Worm (Caenorhabditis elegans): ENCODE measurements around the gene clk-1.

clk-1 gene

DNA sequence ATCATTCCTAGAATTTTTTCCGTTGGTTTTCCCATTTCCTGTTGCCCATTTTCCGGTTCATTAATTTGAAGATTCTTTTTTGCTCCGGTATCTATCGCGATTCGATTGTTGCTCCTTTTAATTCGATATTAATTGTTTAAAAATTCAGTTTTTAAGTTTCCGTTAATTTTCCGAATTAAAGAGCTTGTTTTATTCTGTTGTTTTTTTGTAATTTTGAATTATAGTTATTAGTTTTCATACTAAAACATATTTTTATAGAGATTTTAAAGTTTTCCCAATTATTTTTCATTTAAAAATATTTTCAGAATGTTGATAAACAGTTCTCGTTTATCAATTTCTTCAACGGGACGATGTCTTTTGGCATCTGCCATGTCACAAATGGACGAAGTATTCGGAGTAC lies 43.4 kb upstream of the clk-1 start, which contains the start of gene mrps-26:
Gene mrps-26, plus strand, starts transcription at position 301 of the 400 bp plus-strand sequence.
- no peak for TF ChIP-seq Y5F2A.4 (GFP tag; optimal IDR thresholded peaks at IDR 0.05)

DNA sequence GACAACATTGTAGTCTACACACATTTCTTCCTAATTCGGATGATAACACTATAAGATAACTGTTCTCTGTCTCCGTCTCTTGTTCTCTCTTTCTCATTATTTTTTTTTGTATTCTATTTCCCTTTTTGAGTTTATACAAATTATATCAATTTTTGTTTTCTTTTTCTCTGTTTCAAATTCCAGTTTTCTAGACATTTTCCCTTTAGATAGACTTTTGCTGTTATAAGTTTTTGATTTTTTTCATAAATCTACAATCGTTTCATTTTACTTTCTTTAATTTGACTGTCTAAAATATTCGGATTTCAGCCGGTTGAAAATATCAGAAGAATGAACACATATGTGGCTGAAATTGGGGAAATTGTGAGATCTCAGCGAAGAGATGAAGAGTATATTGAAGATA lies 41.6 kb upstream of the clk-1 start, which contains the start of gene prx-10:
Gene prx-10, plus strand, starts transcription at position 301 of the 400 bp plus-strand sequence.
- TF ChIP-seq F10B5.3 (tag; optimal IDR thresholded peaks at IDR 0.05) (no peak), aly-2 (tag; optimal IDR thresholded peaks at IDR 0.05) (no peak), ceh-82 (tag; optimal IDR thresholded peaks at IDR 0.05) (no peak), arid-1 (GFP tag; conservative IDR thresholded peaks at IDR 0.05) (no peak), ceh-62 (tag; optimal IDR thresholded peaks at IDR 0.05) (no peak), saeg-2 (GFP tag; IDR thresholded peaks at IDR 0.05) (no peak), nhr-28 (tag; optimal IDR thresholded peaks at IDR 0.05) (peak; percentile 79), mep-1 (tag; optimal IDR thresholded peaks at IDR 0.05) (no peak), daf-12 (tag; optimal IDR thresholded peaks at IDR 0.05) (no peak)

DNA sequence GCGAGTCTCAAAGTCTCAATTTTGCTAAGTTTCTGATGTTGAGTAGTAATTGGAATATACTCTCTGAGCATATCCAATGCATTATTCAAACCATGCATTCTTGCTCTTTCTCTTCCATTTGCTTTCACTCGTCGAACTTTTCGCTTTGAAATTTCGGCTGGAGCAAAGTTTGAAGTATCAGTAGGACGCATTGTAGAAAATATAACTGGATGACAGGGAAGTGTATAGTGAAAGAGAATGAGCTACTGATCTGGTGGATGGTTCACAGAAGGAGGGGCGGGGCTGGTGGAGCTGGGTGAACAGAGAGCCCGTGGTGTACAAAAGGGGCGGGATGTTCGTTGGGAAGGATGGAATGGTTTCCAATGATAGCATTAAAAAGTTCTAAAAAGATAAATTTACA lies 35.8 kb upstream of the clk-1 start:
- no peak for TF ChIP-seq nhr-42 (GFP tag; IDR thresholded peaks at IDR 0.05)
- TF ChIP-seq skn-1 (tag; optimal IDR thresholded peaks at IDR 0.05), result no peak
- TF ChIP-seq dmd-6 (GFP tag; IDR thresholded peaks at IDR 0.05), result no peak
- TF ChIP-seq hlh-11 (tag; optimal IDR thresholded peaks at IDR 0.05), result no peak
- TF ChIP-seq ctbp-1 (GFP tag; IDR thresholded peaks at IDR 0.05), result no peak
- TF ChIP-seq snpc-4 (tag; optimal IDR thresholded peaks at IDR 0.05), result no peak
- no peak for TF ChIP-seq rbr-2 (tag; optimal IDR thresholded peaks at IDR 0.05)
- no peak for TF ChIP-seq mdl-1 (tag; optimal IDR thresholded peaks at IDR 0.05)

ce11 chrIII:5244539-5244938 lies 33.2 kb upstream of the clk-1 start, which contains the start of gene cnd-1:
Gene cnd-1, minus strand, starts transcription at chrIII:5244639.
- TF ChIP-seq unc-39 (tag; optimal IDR thresholded peaks at IDR 0.05), result no peak
- TF ChIP-seq ztf-11 (tag; optimal IDR thresholded peaks at IDR 0.05), result no peak
- no peak for TF ChIP-seq nhr-11 (tag; optimal IDR thresholded peaks at IDR 0.05)
- no peak for TF ChIP-seq nhr-102 (tag; optimal IDR thresholded peaks at IDR 0.05)
- TF ChIP-seq unc-62 (GFP tag; optimal IDR thresholded peaks at IDR 0.05 in 1 of 2), result peak in 1 of 2 experiments; percentile 58
- TF ChIP-seq unc-62 (tag; optimal IDR thresholded peaks at IDR 0.05), result no peak

DNA sequence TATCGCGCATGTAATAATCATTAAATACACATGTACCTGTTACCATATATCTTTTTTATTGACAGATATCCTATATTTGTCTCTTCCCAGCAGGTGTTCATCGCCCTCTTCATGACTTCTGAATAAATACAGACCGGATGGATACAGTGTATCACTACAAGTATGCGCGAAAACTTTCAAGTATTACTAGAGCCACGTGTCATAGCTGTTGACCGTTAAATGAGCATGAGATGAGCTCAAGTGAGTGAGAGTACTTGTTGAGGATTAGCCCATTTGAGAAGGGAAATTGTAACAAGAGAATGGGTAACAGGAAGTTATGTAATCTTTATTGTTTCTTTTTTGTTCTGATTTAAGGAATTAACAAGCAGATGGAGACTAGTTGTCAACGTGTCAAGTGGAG lies 32.6 kb upstream of the clk-1 start:
- TF ChIP-seq sdz-12 (GFP tag; optimal IDR thresholded peaks at IDR 0.05), result no peak
- TF ChIP-seq nhr-111 (GFP tag; optimal IDR thresholded peaks at IDR 0.05), result no peak
- no peak for TF ChIP-seq arid-1 (GFP tag; conservative IDR thresholded peaks at IDR 0.05)
- TF ChIP-seq egl-43 (GFP tag; IDR thresholded peaks at IDR 0.05), result no peak
- TF ChIP-seq mdl-1 (tag; optimal IDR thresholded peaks at IDR 0.05), result no peak
- TF ChIP-seq madf-9 (GFP tag; conservative IDR thresholded peaks at IDR 0.05), result no peak
- TF ChIP-seq daf-16 (GFP tag; optimal IDR thresholded peaks at IDR 0.05), result no peak
- TF ChIP-seq daf-16 (tag; optimal IDR thresholded peaks at IDR 0.05), result no peak
- no peak for TF ChIP-seq spr-3 (GFP tag; optimal IDR thresholded peaks at IDR 0.05)
- TF ChIP-seq saeg-2 (GFP tag; IDR thresholded peaks at IDR 0.05), result no peak
- TF ChIP-seq vab-7 (GFP tag; IDR thresholded peaks at IDR 0.05), result no peak
- no peak for TF ChIP-seq rbr-2 (tag; optimal IDR thresholded peaks at IDR 0.05)
- no peak for TF ChIP-seq attf-4 (tag; optimal IDR thresholded peaks at IDR 0.05)
- TF ChIP-seq T20F7.1 (GFP tag; optimal IDR thresholded peaks at IDR 0.05), result no peak
- no peak for TF ChIP-seq nhr-25 (tag; optimal IDR thresholded peaks at IDR 0.05; ENCODE audit: borderline replicate concordance, insufficient read depth)
